Worm (Caenorhabditis elegans) whole organism, late embryonic: ENCODE measurements around the gene C03B1.6.

ENCODE experiments used
- C38D4.7 ChIP-seq: fragments of 200-800 bp; sonication (Bioruptor generic); optimal IDR thresholded peaks from 2 replicates; lab custom pipeline; 2018; ENCODE audit warnings: mild to moderate bottlenecking, missing genetic modification characterization, moderate library complexity, missing compliant biosample characterization
- F13H6.1 ChIP-seq: sonication (generic microtip); optimal IDR thresholded peaks from 2 replicates; lab custom pipeline; 2016; ENCODE audit warnings: missing genetic modification characterization, missing compliant biosample characterization
- K02D7.2 ChIP-seq: sonication (generic microtip); optimal IDR thresholded peaks from 2 replicates; lab custom pipeline; 2017; ENCODE audit warnings: mild to moderate bottlenecking, missing genetic modification characterization, missing compliant biosample characterization
- T23F11.4 ChIP-seq: fragments of 200-800 bp; sonication (Bioruptor generic); optimal IDR thresholded peaks from 2 replicates; lab custom pipeline; 2018; ENCODE audit warnings: mild to moderate bottlenecking, missing genetic modification characterization, missing compliant biosample characterization
- ahr-1 ChIP-seq: sonication (generic microtip); optimal IDR thresholded peaks from 2 replicates; lab custom pipeline; 2016; ENCODE audit warnings: missing genetic modification characterization, missing compliant biosample characterization
- ceh-14 ChIP-seq: sonication (generic microtip); optimal IDR thresholded peaks from 2 replicates; lab custom pipeline; 2016; ENCODE audit warnings: missing genotype, missing genetic modification characterization, missing compliant biosample characterization
- ceh-18 ChIP-seq: sonication (generic microtip); optimal IDR thresholded peaks from 2 replicates; lab custom pipeline; 2016; ENCODE audit warnings: missing genetic modification characterization, missing compliant biosample characterization
- ceh-19 ChIP-seq: fragments of 200-800 bp; sonication (Bioruptor generic); optimal IDR thresholded peaks from 2 replicates; lab custom pipeline; 2018; ENCODE audit warnings: mild to moderate bottlenecking, missing genetic modification characterization, missing compliant biosample characterization
- ceh-2 ChIP-seq: sonication (generic microtip); optimal IDR thresholded peaks from 2 replicates; lab custom pipeline; 2016; ENCODE audit warnings: missing genotype, missing genetic modification characterization, missing compliant biosample characterization
- ceh-22 ChIP-seq: sonication (generic microtip); optimal IDR thresholded peaks from 2 replicates; lab custom pipeline; 2017; ENCODE audit warnings: missing biosample characterization, missing genetic modification characterization
- ceh-24 ChIP-seq: sonication (generic microtip); optimal IDR thresholded peaks from 2 replicates; lab custom pipeline; 2016; ENCODE audit warnings: mild to moderate bottlenecking, missing genetic modification characterization, missing compliant biosample characterization
- ceh-6 ChIP-seq: fragments of 200-800 bp; sonication (Bioruptor generic); optimal IDR thresholded peaks from 2 replicates; lab custom pipeline; 2018; ENCODE audit warnings: mild to moderate bottlenecking, missing genetic modification characterization, missing compliant biosample characterization
- ceh-9 ChIP-seq: sonication (generic microtip); optimal IDR thresholded peaks from 2 replicates; lab custom pipeline; 2016; ENCODE audit warnings: mild to moderate bottlenecking, missing genetic modification characterization, inconsistent platforms, missing compliant biosample characterization
- che-1 ChIP-seq: sonication (generic microtip); optimal IDR thresholded peaks from 2 replicates; lab custom pipeline; 2016; ENCODE audit warnings: mild to moderate bottlenecking, missing genetic modification characterization, missing compliant biosample characterization
- dmd-4 ChIP-seq: sonication (generic microtip); optimal IDR thresholded peaks from 2 replicates; lab custom pipeline; 2016; ENCODE audit warnings: borderline replicate concordance, missing genetic modification characterization, missing compliant biosample characterization
- elt-2 ChIP-seq: sonication (generic microtip); optimal IDR thresholded peaks from 2 replicates; lab custom pipeline; 2016; ENCODE audit warnings: missing genetic modification reagents, missing genetic modification characterization, missing compliant biosample characterization
- elt-4 ChIP-seq: sonication (generic microtip); optimal IDR thresholded peaks from 2 replicates; lab custom pipeline; 2016; ENCODE audit warnings: missing genetic modification characterization, missing compliant biosample characterization
- ets-4 ChIP-seq: sonication (generic microtip); optimal IDR thresholded peaks from 2 replicates; lab custom pipeline; 2016; ENCODE audit warnings: missing genetic modification characterization, missing compliant biosample characterization
- fax-1 ChIP-seq: sonication (generic microtip); optimal IDR thresholded peaks from 2 replicates; lab custom pipeline; 2016; ENCODE audit warnings: missing genotype, missing genetic modification characterization, missing compliant biosample characterization
- fkh-10 ChIP-seq: fragments of 150-350 bp; optimal IDR thresholded peaks from 2 replicates; lab custom pipeline; 2014; ENCODE audit warnings: missing biosample characterization, missing genetic modification reagents, missing genetic modification characterization
- fkh-6 ChIP-seq: sonication (generic microtip); optimal IDR thresholded peaks from 2 replicates; lab custom pipeline; 2016; ENCODE audit warnings: missing genetic modification characterization, missing compliant biosample characterization
- hlh-15 ChIP-seq: sonication (generic microtip); optimal IDR thresholded peaks from 2 replicates; lab custom pipeline; 2016; ENCODE audit warnings: missing genetic modification characterization, missing compliant biosample characterization
- hlh-30 ChIP-seq: sonication (generic microtip); optimal IDR thresholded peaks from 2 replicates; lab custom pipeline; 2017; ENCODE audit warnings: antibody characterized with exemption, missing genetic modification characterization, missing compliant biosample characterization; ENCODE audit not compliant: insufficient read depth
- hlh-6 ChIP-seq: sonication (generic microtip); optimal IDR thresholded peaks from 2 replicates; lab custom pipeline; 2016; ENCODE audit warnings: missing genotype, missing genetic modification characterization, missing compliant biosample characterization
- lim-6 ChIP-seq: sonication (generic microtip); optimal IDR thresholded peaks from 2 replicates; lab custom pipeline; 2016; ENCODE audit warnings: missing genetic modification characterization, missing compliant biosample characterization
- nfya-1 ChIP-seq: sonication (generic microtip); optimal IDR thresholded peaks from 2 replicates; lab custom pipeline; 2017; ENCODE audit warnings: missing genetic modification characterization, mild to moderate bottlenecking, missing compliant biosample characterization, antibody characterized with exemption, moderate library complexity
- nhr-11 ChIP-seq: fragments of 150-350 bp; optimal IDR thresholded peaks from 2 replicates; lab custom pipeline; 2014; ENCODE audit warnings: missing biosample characterization, missing genetic modification characterization
- nhr-232 ChIP-seq: sonication (generic microtip); optimal IDR thresholded peaks from 2 replicates; lab custom pipeline; 2016; ENCODE audit warnings: missing genetic modification characterization, missing compliant biosample characterization
- pag-3 ChIP-seq: sonication (generic microtip); optimal IDR thresholded peaks from 2 replicates; lab custom pipeline; 2016; ENCODE audit warnings: missing compliant biosample characterization, missing genetic modification characterization, borderline replicate concordance
- pax-1 ChIP-seq: fragments of 150-350 bp; optimal IDR thresholded peaks from 2 replicates; lab custom pipeline; 2014; ENCODE audit warnings: missing biosample characterization, missing genetic modification characterization
- pha-2 ChIP-seq: sonication (generic microtip); optimal IDR thresholded peaks from 2 replicates; lab custom pipeline; 2017; ENCODE audit warnings: mild to moderate bottlenecking, missing genetic modification characterization, missing compliant biosample characterization
- pha-4 ChIP-seq: fragments of 150-350 bp; optimal IDR thresholded peaks from 2 replicates; lab custom pipeline; 2018; ENCODE audit warnings: missing biosample characterization, missing genetic modification reagents, missing genetic modification characterization
- pqm-1 ChIP-seq: sonication (generic microtip); optimal IDR thresholded peaks from 2 replicates; lab custom pipeline; 2016; ENCODE audit warnings: missing genetic modification characterization, missing compliant biosample characterization
- pros-1 ChIP-seq: fragments of 150-350 bp; optimal IDR thresholded peaks from 2 replicates; lab custom pipeline; 2014; ENCODE audit warnings: missing biosample characterization, missing genetic modification reagents, missing genetic modification characterization
- ref-2 ChIP-seq: sonication (generic microtip); optimal IDR thresholded peaks from 2 replicates; lab custom pipeline; 2016; ENCODE audit warnings: missing genetic modification characterization, missing compliant biosample characterization
- sdc-2 ChIP-seq: sonication (generic microtip); optimal IDR thresholded peaks from 2 replicates; lab custom pipeline; 2016; ENCODE audit warnings: missing genotype, missing genetic modification characterization, missing compliant biosample characterization
- sox-2 ChIP-seq: fragments of 200-800 bp; sonication (Bioruptor generic); IDR thresholded peaks from 2 replicates; pipeline ENCODE4 v1.3.6; 2022; ENCODE audit warnings: missing genetic modification reagents, missing genetic modification characterization, missing compliant biosample characterization
- sox-4 ChIP-seq: sonication (generic microtip); optimal IDR thresholded peaks from 2 replicates; lab custom pipeline; 2017; ENCODE audit warnings: mild to moderate bottlenecking, missing genetic modification characterization, inconsistent platforms, missing compliant biosample characterization
- syd-9 ChIP-seq: sonication (generic microtip); optimal IDR thresholded peaks from 2 replicates; lab custom pipeline; 2016; ENCODE audit warnings: mild to moderate bottlenecking, missing genetic modification characterization, moderate library complexity, missing compliant biosample characterization
- tbx-7 ChIP-seq: sonication (generic microtip); optimal IDR thresholded peaks from 2 replicates; lab custom pipeline; 2016; ENCODE audit warnings: missing genotype, missing genetic modification characterization, missing compliant biosample characterization
- ttx-3 ChIP-seq: sonication (generic microtip); optimal IDR thresholded peaks from 2 replicates; lab custom pipeline; 2016; ENCODE audit warnings: missing genetic modification reagents, missing genetic modification characterization, missing compliant biosample characterization
- unc-3 ChIP-seq, 2 experiments: fragments of 200-800 bp in 1 of 2; sonication (Bioruptor generic) in 1 of 2; sonication (generic microtip) in 1 of 2; conservative IDR thresholded peaks in 1 of 2; optimal IDR thresholded peaks in 1 of 2; 2 replicates each; pipeline versions ENCODE4 v1.3.6 to Lab custom; 2016 to 2022; ENCODE audit warnings: missing compliant biosample characterization in 2 of 2, missing genetic modification characterization in 2 of 2, missing genetic modification reagents in 1 of 2
- unc-55 ChIP-seq: sonication (generic microtip); optimal IDR thresholded peaks from 2 replicates; lab custom pipeline; 2017; ENCODE audit warnings: missing biosample characterization, missing genetic modification reagents, missing genetic modification characterization
- ztf-16 ChIP-seq: sonication (generic microtip); optimal IDR thresholded peaks from 2 replicates; lab custom pipeline; 2017; ENCODE audit warnings: missing genetic modification characterization, missing compliant biosample characterization

C03B1.6 gene

ce11 chrX:6382930-6383329 lies 32.8 kb downstream of the C03B1.6 start:
- TF ChIP-seq ahr-1 (tag; lab: Kevin White, UChicago) (no peak), syd-9 (no peak), pha-2 (tag; lab: Kevin White, UChicago) (no peak), fkh-6 (tag; lab: Kevin White, UChicago) (no peak), pqm-1 (tag; lab: Kevin White, UChicago) (no peak)

ce11 chrX:6384537-6384936 lies 34.4 kb downstream of the C03B1.6 start:
- TF ChIP-seq elt-4 (tag; lab: Kevin White, UChicago) = no peak
- no peak for TF ChIP-seq nhr-11
- TF ChIP-seq pha-4 (tag; lab: Kevin White, UChicago) = no peak
- no peak for TF ChIP-seq ceh-14 (tag; lab: Kevin White, UChicago)
- TF ChIP-seq ceh-22 (tag; lab: Kevin White, UChicago) = no peak
- no peak for TF ChIP-seq F13H6.1 (tag; lab: Kevin White, UChicago)
- TF ChIP-seq ttx-3 = no peak
- TF ChIP-seq dmd-4 (tag; lab: Kevin White, UChicago) = no peak
- no peak for TF ChIP-seq elt-2 (tag; lab: Kevin White, UChicago)
- no peak for TF ChIP-seq ceh-6 (GFP tag; lab: Kevin White, UChicago)
- no peak for TF ChIP-seq ets-4 (tag; lab: Kevin White, UChicago)
- TF ChIP-seq nhr-232 (tag; lab: Kevin White, UChicago) = no peak
- no peak for TF ChIP-seq ceh-18 (tag; lab: Kevin White, UChicago)
- no peak for TF ChIP-seq sox-4 (tag; lab: Kevin White, UChicago)
- no peak for TF ChIP-seq sdc-2 (tag; lab: Kevin White, UChicago)
- TF ChIP-seq ceh-19 (GFP tag; lab: Kevin White, UChicago) = no peak
- no peak for TF ChIP-seq sox-2 (GFP tag; lab: Robert Waterston, UW)
- no peak for TF ChIP-seq ztf-16 (tag; lab: Kevin White, UChicago)
- no peak for TF ChIP-seq che-1
- TF ChIP-seq lim-6 (tag; lab: Kevin White, UChicago) = no peak

ce11 chrX:6385185-6385584 lies 35.1 kb downstream of the C03B1.6 start, which contains the start of gene igdb-3:
igdb-3 (plus strand) TSS chrX:6385485.
- TF ChIP-seq elt-2 (tag; lab: Kevin White, UChicago) = no peak
- no peak for TF ChIP-seq sdc-2 (tag; lab: Kevin White, UChicago)
- no peak for TF ChIP-seq ceh-18 (tag; lab: Kevin White, UChicago)
- TF ChIP-seq ahr-1 (tag; lab: Kevin White, UChicago) = no peak
- no peak for TF ChIP-seq nhr-11
- no peak for TF ChIP-seq ets-4 (tag; lab: Kevin White, UChicago)
- TF ChIP-seq unc-55 = no peak
- no peak for TF ChIP-seq pag-3 (tag; lab: Kevin White, UChicago)
- no peak for TF ChIP-seq unc-3 (GFP tag; conservative IDR thresholded peaks at IDR 0.05; lab: Robert Waterston, UW)
- no peak for TF ChIP-seq unc-3 (tag; optimal IDR thresholded peaks at IDR 0.05; lab: Kevin White, UChicago)
- no peak for TF ChIP-seq ztf-16 (tag; lab: Kevin White, UChicago)
- TF ChIP-seq nfya-1 (tag; lab: Kevin White, UChicago) = no peak
- TF ChIP-seq fax-1 = no peak
- no peak for TF ChIP-seq tbx-7 (tag; lab: Kevin White, UChicago)
- TF ChIP-seq C38D4.7 (GFP tag; lab: Kevin White, UChicago) = no peak
- no peak for TF ChIP-seq hlh-6 (tag; lab: Kevin White, UChicago)
- TF ChIP-seq ceh-24 (tag; lab: Kevin White, UChicago) = no peak
- no peak for TF ChIP-seq ceh-19 (GFP tag; lab: Kevin White, UChicago)

- no peak for TF ChIP-seq F13H6.1 (tag; lab: Kevin White, UChicago)
- no peak for TF ChIP-seq pqm-1 (tag; lab: Kevin White, UChicago)
- TF ChIP-seq ceh-24 (tag; lab: Kevin White, UChicago) = no peak
- TF ChIP-seq ceh-9 (tag; lab: Kevin White, UChicago) = no peak
- no peak for TF ChIP-seq ceh-22 (tag; lab: Kevin White, UChicago)
- TF ChIP-seq ref-2 (tag; lab: Kevin White, UChicago) = no peak
- no peak for TF ChIP-seq fkh-10
- no peak for TF ChIP-seq unc-3 (GFP tag; conservative IDR thresholded peaks at IDR 0.05; lab: Robert Waterston, UW)
- TF ChIP-seq unc-3 (tag; optimal IDR thresholded peaks at IDR 0.05; lab: Kevin White, UChicago) = no peak
- no peak for TF ChIP-seq K02D7.2
- TF ChIP-seq fkh-6 (tag; lab: Kevin White, UChicago) = no peak
- TF ChIP-seq hlh-30 (tag; lab: Kevin White, UChicago) = no peak
- no peak for TF ChIP-seq ceh-2
- no peak for TF ChIP-seq T23F11.4 (GFP tag; lab: Kevin White, UChicago)
- no peak for TF ChIP-seq hlh-15 (tag; lab: Kevin White, UChicago)
- no peak for TF ChIP-seq pros-1 (tag; lab: Kevin White, UChicago)
- no peak for TF ChIP-seq pax-1 (tag; lab: Kevin White, UChicago)
Observed at ce11 chrX:6388639-6389038, 38.5 kb downstream of the C03B1.6 start.
